Worm (Caenorhabditis elegans) whole organism, L2 larva: ENCODE data around the gene C10F3.7.

Experiments used
- R02D3.7 ChIP-seq: fragments of 150-350 bp; optimal IDR thresholded peaks from 2 replicates; lab custom pipeline; 2014; ENCODE audit warnings: missing biosample characterization, missing genetic modification characterization
- egl-27 ChIP-seq: sonication (generic microtip); optimal IDR thresholded peaks from 3 replicates; lab custom pipeline; 2017; ENCODE audit warnings: missing biosample characterization, missing genetic modification reagents, missing genetic modification characterization
- elt-3 ChIP-seq: sonication (generic microtip); optimal IDR thresholded peaks from 2 replicates; lab custom pipeline; 2017; ENCODE audit warnings: missing biosample characterization, missing genetic modification characterization
- lsy-2 ChIP-seq, 2 experiments: fragments of 150-350 bp in 1 of 2; sonication (generic microtip) in 1 of 2; optimal IDR thresholded peaks; 2 replicates each; lab custom pipeline; 2014 to 2017; ENCODE audit warnings: missing biosample characterization in 2 of 2, missing genetic modification characterization in 2 of 2
- mbf-1 ChIP-seq: sonication (generic microtip); optimal IDR thresholded peaks from 2 replicates; lab custom pipeline; 2017; ENCODE audit warnings: missing biosample characterization, missing genetic modification characterization
- mdl-1 ChIP-seq, 2 experiments: fragments of 150-350 bp in 1 of 2; sonication (generic microtip) in 1 of 2; optimal IDR thresholded peaks; 2 replicates each; lab custom pipeline; 2017; ENCODE audit warnings: missing biosample characterization in 2 of 2, missing genetic modification characterization in 2 of 2
- nhr-10 ChIP-seq: sonication (generic microtip); optimal IDR thresholded peaks from 2 replicates; lab custom pipeline; 2017; ENCODE audit warnings: missing biosample characterization, missing genetic modification characterization
- nhr-12 ChIP-seq: fragments of 150-350 bp; optimal IDR thresholded peaks from 2 replicates; lab custom pipeline; 2014; ENCODE audit warnings: missing biosample characterization, missing genetic modification characterization
- skn-1 ChIP-seq: sonication (generic microtip); optimal IDR thresholded peaks from 2 replicates; lab custom pipeline; 2017; ENCODE audit warnings: missing biosample characterization, missing genetic modification characterization

DNA sequence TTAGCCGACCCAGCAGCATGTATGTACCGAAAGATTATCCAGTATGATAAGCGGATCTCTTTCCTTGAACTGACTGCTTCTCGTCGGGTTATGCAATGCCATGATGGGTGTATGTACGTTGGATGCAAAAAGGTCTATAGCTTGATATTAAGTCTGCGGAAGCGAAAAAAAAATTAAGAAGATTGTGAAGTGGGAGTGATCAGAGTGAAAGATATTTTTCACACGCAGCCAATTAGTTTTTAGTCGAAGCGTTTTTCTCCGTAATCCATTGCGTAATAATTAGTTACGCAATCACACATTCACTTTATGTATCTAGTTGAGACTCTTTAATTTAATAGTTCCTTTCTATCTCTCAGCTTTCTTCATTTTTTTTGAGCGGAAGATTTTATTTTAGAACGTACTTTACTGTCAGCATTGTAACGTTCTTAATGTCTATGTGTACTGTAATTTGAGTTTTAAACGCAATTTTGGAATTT is 36.9 kb downstream of the C10F3.7 start:
- no peak for TF ChIP-seq R02D3.7
- TF ChIP-seq mbf-1 (tag; lab: Kevin White, UChicago), result no peak
- no peak for TF ChIP-seq egl-27
- TF ChIP-seq skn-1 (tag; lab: Kevin White, UChicago), result no peak
- no peak for TF ChIP-seq nhr-10 (tag; lab: Kevin White, UChicago)
- TF ChIP-seq elt-3 (tag; lab: Kevin White, UChicago), result no peak
- TF ChIP-seq mdl-1 (tag; optimal IDR thresholded peaks at IDR 0.05; lab: Kevin White, UChicago), result no peak
- no peak for TF ChIP-seq lsy-2 (tag; optimal IDR thresholded peaks at IDR 0.05; lab: Kevin White, UChicago)
- no peak for TF ChIP-seq nhr-12 (tag; lab: Kevin White, UChicago)
